Fruit fly (Drosophila melanogaster): ENCODE measurements around the gene wor.

wor gene

dm6 chr2L:15465121-15465520, 39.7 kb upstream of the wor start:
- TF ChIP-seq net (GFP tag; optimal IDR thresholded peaks at IDR 0.05): no peak
- TF ChIP-seq Hr38 (GFP tag; optimal IDR thresholded peaks at IDR 0.05): no peak
- TF ChIP-seq Met (GFP tag; optimal IDR thresholded peaks at IDR 0.05): peak; percentile 37
- TF ChIP-seq dac (GFP tag; optimal IDR thresholded peaks at IDR 0.05): no peak
- TF ChIP-seq CG4318 (GFP tag; optimal IDR thresholded peaks at IDR 0.05): no peak
- no peak for TF ChIP-seq Lpt (GFP tag; optimal IDR thresholded peaks at IDR 0.05)
- no peak for TF ChIP-seq Hr4 (GFP tag; optimal IDR thresholded peaks at IDR 0.05)
- TF ChIP-seq CG8119 (GFP tag; IDR thresholded peaks at IDR 0.05): no peak
- no peak for TF ChIP-seq CG11902 (GFP tag; optimal IDR thresholded peaks at IDR 0.05)
- TF ChIP-seq CG34406 (GFP tag; optimal IDR thresholded peaks at IDR 0.05): no peak
- no peak for TF ChIP-seq salr (GFP tag; optimal IDR thresholded peaks at IDR 0.05)
- no peak for TF ChIP-seq dsx (GFP tag; optimal IDR thresholded peaks at IDR 0.05; ENCODE audit: poor library complexity, severe bottlenecking)
- no peak for TF ChIP-seq Blimp-1 (GFP tag; optimal IDR thresholded peaks at IDR 0.05)
- TF ChIP-seq CG3032 (tag; optimal IDR thresholded peaks at IDR 0.05): no peak
- TF ChIP-seq CG31627 (GFP tag; optimal IDR thresholded peaks at IDR 0.05): peak; percentile 42
- TF ChIP-seq esn (GFP tag; optimal IDR thresholded peaks at IDR 0.05): peak; percentile 45
- peak; percentile 47 for TF ChIP-seq Hr39 (GFP tag; optimal IDR thresholded peaks at IDR 0.05)
- no peak for TF ChIP-seq CG6854 (GFP tag; optimal IDR thresholded peaks at IDR 0.05)
- TF ChIP-seq topi (GFP tag; optimal IDR thresholded peaks at IDR 0.05): peak; percentile 26
- TF ChIP-seq Sox102F (GFP tag; optimal IDR thresholded peaks at IDR 0.05): peak; percentile 3
- TF ChIP-seq CG9139 (GFP tag; optimal IDR thresholded peaks at IDR 0.05): no peak
- no peak for TF ChIP-seq Sox14 (GFP tag; optimal IDR thresholded peaks at IDR 0.05)
- no peak for TF ChIP-seq Sox15 (GFP tag; optimal IDR thresholded peaks at IDR 0.05)
- TF ChIP-seq cyc (GFP tag; optimal IDR thresholded peaks at IDR 0.05): no peak
- TF ChIP-seq ss (GFP tag; optimal IDR thresholded peaks at IDR 0.05): no peak
- TF ChIP-seq spab (GFP tag; optimal IDR thresholded peaks at IDR 0.05): no peak
- no peak for TF ChIP-seq CG15336 (GFP tag; IDR thresholded peaks at IDR 0.05)
- TF ChIP-seq CG32006 (GFP tag; optimal IDR thresholded peaks at IDR 0.05): no peak
- TF ChIP-seq CG6792 (GFP tag; optimal IDR thresholded peaks at IDR 0.05): no peak
- peak; percentile 8 for TF ChIP-seq Eip75B (GFP tag; optimal IDR thresholded peaks at IDR 0.05)
- no peak for TF ChIP-seq Eip93F (GFP tag; optimal IDR thresholded peaks at IDR 0.05)
- no peak for TF ChIP-seq lz (GFP tag; optimal IDR thresholded peaks at IDR 0.05)
- TF ChIP-seq CG6276 (GFP tag; optimal IDR thresholded peaks at IDR 0.05): no peak
- no peak for TF ChIP-seq CG8319 (GFP tag; optimal IDR thresholded peaks at IDR 0.05)
- no peak for TF ChIP-seq CG1621 (tag; optimal IDR thresholded peaks at IDR 0.05)
- TF ChIP-seq CG10669 (GFP tag; optimal IDR thresholded peaks at IDR 0.05): no peak
- TF ChIP-seq Gug (GFP tag; IDR thresholded peaks at IDR 0.05): no peak
- TF ChIP-seq CG3919 (GFP tag; optimal IDR thresholded peaks at IDR 0.05): no peak
- peak; percentile 46 for TF ChIP-seq Eip78C (GFP tag)
- no peak for TF ChIP-seq fd85E (GFP tag; optimal IDR thresholded peaks at IDR 0.05)
- no peak for TF ChIP-seq vri (GFP tag; optimal IDR thresholded peaks at IDR 0.05)
- no peak for TF ChIP-seq acj6 (GFP tag; optimal IDR thresholded peaks at IDR 0.05)
- no peak for TF ChIP-seq CG6808 (GFP tag; optimal IDR thresholded peaks at IDR 0.05)
- TF ChIP-seq CG11762 (GFP tag; optimal IDR thresholded peaks at IDR 0.05; ENCODE audit: insufficient read depth): no peak
- no peak for TF ChIP-seq fd59A (GFP tag; optimal IDR thresholded peaks at IDR 0.05)
- no peak for TF ChIP-seq pdm3 (GFP tag; optimal IDR thresholded peaks at IDR 0.05)
- TF ChIP-seq CG11294 (GFP tag; IDR thresholded peaks at IDR 0.05): no peak
- TF ChIP-seq Ets96B (tag; optimal IDR thresholded peaks at IDR 0.05): no peak
- no peak for TF ChIP-seq eg (GFP tag; IDR thresholded peaks at IDR 0.05)
- no peak for TF ChIP-seq achi (GFP tag; optimal IDR thresholded peaks at IDR 0.05)
- no peak for TF ChIP-seq CG16779 (tag; optimal IDR thresholded peaks at IDR 0.05)
- no peak for TF ChIP-seq OdsH (GFP tag; optimal IDR thresholded peaks at IDR 0.05)
- TF ChIP-seq CG6163 (GFP tag; IDR thresholded peaks at IDR 0.05): 0 out of 3 replicates have a peak, but pooled peaks have one; percentile 8

Data from whole organism, prepupa.